Worm (Caenorhabditis elegans) whole organism, young adult: ENCODE measurements around the gene glb-34.

Experiments used
- D2030.7 ChIP-seq: fragments of 200-800 bp; sonication (Bioruptor generic); IDR thresholded peaks from 2 replicates; pipeline ENCODE4 v1.3.6; 2022; ENCODE audit warnings: missing genetic modification reagents, missing genetic modification characterization, missing compliant biosample characterization
- F37B4.10 ChIP-seq: fragments of 200-800 bp; sonication (Bioruptor generic); IDR thresholded peaks from 2 replicates; pipeline ENCODE4 v1.3.6; 2022; ENCODE audit warnings: missing genetic modification characterization, missing compliant biosample characterization
- F39B2.1 ChIP-seq: fragments of 200-800 bp; sonication (Bioruptor generic); IDR thresholded peaks from 2 replicates; pipeline ENCODE4 v1.3.6; 2022; ENCODE audit warnings: missing genetic modification reagents, missing genetic modification characterization, missing compliant biosample characterization
- F49E8.2 ChIP-seq: sonication (generic microtip); optimal IDR thresholded peaks from 3 replicates; lab custom pipeline; 2017; ENCODE audit warnings: missing genetic modification characterization, mild to moderate bottlenecking, missing compliant biosample characterization, antibody characterized with exemption, moderate library complexity; ENCODE audit not compliant: insufficient read depth
- F57C9.4 ChIP-seq: sonication (generic microtip); optimal IDR thresholded peaks from 2 replicates; lab custom pipeline; 2017; ENCODE audit warnings: mild to moderate bottlenecking, missing genetic modification characterization, missing compliant biosample characterization
- K11D2.4 ChIP-seq: fragments of 200-800 bp; sonication (Bioruptor generic); IDR thresholded peaks from 2 replicates; pipeline ENCODE4 v1.3.6; 2022; ENCODE audit warnings: missing genetic modification reagents, missing genetic modification characterization, missing compliant biosample characterization
- Y95B8A.8 ChIP-seq: fragments of 200-800 bp; sonication (Bioruptor generic); IDR thresholded peaks from 2 replicates; pipeline ENCODE4 v1.3.6; 2022; ENCODE audit warnings: missing genetic modification reagents, missing genetic modification characterization, missing compliant biosample characterization
- ceh-40 ChIP-seq: fragments of 200-800 bp; sonication (Bioruptor generic); IDR thresholded peaks from 2 replicates; pipeline ENCODE4 v1.3.6; 2022; ENCODE audit warnings: missing genetic modification characterization, missing compliant biosample characterization
- dpff-1 ChIP-seq: sonication (generic microtip); optimal IDR thresholded peaks from 2 replicates; lab custom pipeline; 2017; ENCODE audit warnings: mild to moderate bottlenecking, missing genetic modification characterization, missing compliant biosample characterization
- egl-44 ChIP-seq: fragments of 200-800 bp; sonication (Bioruptor generic); IDR thresholded peaks from 2 replicates; pipeline ENCODE4 v1.3.6; 2022; ENCODE audit warnings: missing genetic modification reagents, missing genetic modification characterization, missing compliant biosample characterization
- ekl-4 ChIP-seq: fragments of 200-800 bp; sonication (Bioruptor generic); IDR thresholded peaks from 2 replicates; pipeline ENCODE4 v1.3.6; 2022; ENCODE audit warnings: missing genetic modification reagents, missing genetic modification characterization, missing compliant biosample characterization
- hlh-26 ChIP-seq: fragments of 200-800 bp; sonication (Bioruptor generic); conservative IDR thresholded peaks from 2 replicates; pipeline ENCODE4 v1.3.6; 2022; ENCODE audit warnings: missing genetic modification reagents, missing genetic modification characterization, missing compliant biosample characterization
- hmg-20 ChIP-seq: fragments of 200-800 bp; sonication (Bioruptor generic); IDR thresholded peaks from 2 replicates; pipeline ENCODE4 v1.3.6; 2022; ENCODE audit warnings: missing genetic modification reagents, missing genetic modification characterization, missing compliant biosample characterization
- hsf-1 ChIP-seq: fragments of 200-800 bp; sonication (Bioruptor generic); IDR thresholded peaks from 2 replicates; pipeline ENCODE4 v1.3.6; 2022; ENCODE audit warnings: missing genetic modification reagents, missing genetic modification characterization, missing compliant biosample characterization
- let-607 ChIP-seq, 2 experiments: fragments of 200-800 bp in 1 of 2; sonication (Bioruptor generic) in 1 of 2; sonication (generic microtip) in 1 of 2; optimal IDR thresholded peaks; 2 replicates each; lab custom pipeline; 2016 to 2018; ENCODE audit warnings: mild to moderate bottlenecking in 2 of 2, missing compliant biosample characterization in 2 of 2, missing genetic modification characterization in 2 of 2, moderate library complexity in 2 of 2, missing genotype in 1 of 2
- lir-1 ChIP-seq: fragments of 200-800 bp; sonication (Bioruptor generic); conservative IDR thresholded peaks from 2 replicates; pipeline ENCODE4 v1.3.6; 2022; ENCODE audit warnings: missing genetic modification reagents, missing genetic modification characterization, missing compliant biosample characterization
- madf-3 ChIP-seq: fragments of 200-800 bp; sonication (Bioruptor generic); IDR thresholded peaks from 2 replicates; pipeline ENCODE4 v1.3.6; 2022; ENCODE audit warnings: missing genetic modification reagents, missing genetic modification characterization, missing compliant biosample characterization
- mxl-1 ChIP-seq: sonication (generic microtip); optimal IDR thresholded peaks from 2 replicates; lab custom pipeline; 2016; ENCODE audit warnings: missing genetic modification characterization, missing compliant biosample characterization
- nfyb-1 ChIP-seq: fragments of 200-800 bp; sonication (Bioruptor generic); IDR thresholded peaks from 2 replicates; pipeline ENCODE4 v1.3.6; 2022; ENCODE audit warnings: missing genetic modification reagents, missing genetic modification characterization, missing compliant biosample characterization
- rpc-1 ChIP-seq, 2 experiments: fragments of 150-350 bp in 1 of 2; sonication (generic microtip) in 1 of 2; optimal IDR thresholded peaks; 2 replicates each; lab custom pipeline; 2014 to 2018; ENCODE audit warnings: missing biosample characterization in 1 of 2, missing genetic modification characterization in 1 of 2, missing genetic modification reagents in 1 of 2, missing genotype in 1 of 2
- sdz-38 ChIP-seq: sonication (generic microtip); optimal IDR thresholded peaks from 2 replicates; lab custom pipeline; 2016; ENCODE audit warnings: missing genotype, missing genetic modification characterization, missing compliant biosample characterization
- sea-2 ChIP-seq: fragments of 200-800 bp; sonication (Bioruptor generic); IDR thresholded peaks from 2 replicates; pipeline ENCODE4 v1.3.6; 2022; ENCODE audit warnings: missing genetic modification characterization, missing compliant biosample characterization
- snpc-4 ChIP-seq, 5 experiments: fragments of 150-350 bp in 1 of 5; sonication (generic microtip) in 4 of 5; optimal IDR thresholded peaks; 2 replicates each; lab custom pipeline; 2014 to 2018; ENCODE audit warnings: missing genetic modification characterization in 5 of 5, missing biosample characterization in 3 of 5, antibody characterized with exemption in 2 of 5, mild to moderate bottlenecking in 2 of 5, missing compliant biosample characterization in 2 of 5, missing genotype in 2 of 5, moderate library complexity in 2 of 5, missing genetic modification reagents in 1 of 5
- tbx-9 ChIP-seq: sonication (generic microtip); optimal IDR thresholded peaks from 2 replicates; lab custom pipeline; 2016; ENCODE audit warnings: borderline replicate concordance, missing genetic modification characterization, inconsistent platforms, missing compliant biosample characterization
- unc-130 ChIP-seq: sonication (generic microtip); optimal IDR thresholded peaks from 2 replicates; lab custom pipeline; 2016; ENCODE audit warnings: missing genetic modification reagents, missing genetic modification characterization, missing compliant biosample characterization
- unc-62 ChIP-seq: fragments of 150-350 bp; optimal IDR thresholded peaks from 2 replicates; lab custom pipeline; 2014; ENCODE audit warnings: missing biosample characterization, missing genetic modification reagents, missing genetic modification characterization
- zfh-2 ChIP-seq: fragments of 200-800 bp; sonication (Bioruptor generic); conservative IDR thresholded peaks from 2 replicates; pipeline ENCODE4 v1.3.6; 2022; ENCODE audit warnings: missing genetic modification reagents, missing genetic modification characterization, missing compliant biosample characterization
- ztf-22 ChIP-seq: fragments of 200-800 bp; sonication (Bioruptor generic); optimal IDR thresholded peaks from 2 replicates; lab custom pipeline; 2018; ENCODE audit warnings: mild to moderate bottlenecking, missing genetic modification characterization, moderate library complexity, missing compliant biosample characterization
- ztf-28 ChIP-seq: fragments of 200-800 bp; sonication (Bioruptor generic); IDR thresholded peaks from 2 replicates; pipeline ENCODE4 v1.3.6; 2022; ENCODE audit warnings: missing genetic modification reagents, missing genetic modification characterization, missing compliant biosample characterization
- ztf-3 ChIP-seq: fragments of 200-800 bp; sonication (Bioruptor generic); optimal IDR thresholded peaks from 2 replicates; lab custom pipeline; 2018; ENCODE audit warnings: mild to moderate bottlenecking, missing genetic modification characterization, missing compliant biosample characterization

Gene glb-34

ce11 chrIV:14574282-14574869, 1.9 kb upstream of the glb-34 start, which contains the start of the genes Y57G11B.3 and Y57G11B.5 (continued):
- TF ChIP-seq ekl-4 (GFP tag; lab: Robert Waterston, UW), result no peak
- no peak for TF ChIP-seq hmg-20 (GFP tag; lab: Robert Waterston, UW)
- TF ChIP-seq, all 124 proteins: peak for 0

- no peak for TF ChIP-seq ztf-3 (GFP tag; lab: Kevin White, UChicago)
- no peak for TF ChIP-seq rpc-1 (optimal IDR thresholded peaks at IDR 0.05; lab: Kevin White, UChicago)
- no peak for TF ChIP-seq rpc-1 (tag; optimal IDR thresholded peaks at IDR 0.05; lab: Kevin White, UChicago)
- TF ChIP-seq ekl-4 (GFP tag; lab: Robert Waterston, UW), result no peak
- no peak for TF ChIP-seq hsf-1 (GFP tag; lab: Robert Waterston, UW)
- no peak for TF ChIP-seq hlh-26 (GFP tag; lab: Robert Waterston, UW)
- TF ChIP-seq dpff-1, result no peak
- no peak for TF ChIP-seq ztf-22 (GFP tag; lab: Kevin White, UChicago)
- no peak for TF ChIP-seq tbx-9 (tag; lab: Kevin White, UChicago)
- no peak for TF ChIP-seq zfh-2 (GFP tag; lab: Robert Waterston, UW)
Measured at ce11 chrIV:14573068-14573467, 561 bp upstream of the glb-34 start.

ce11 chrIV:14571626-14572025, 881 bp downstream of the glb-34 start:
- no peak for TF ChIP-seq lir-1 (GFP tag; lab: Robert Waterston, UW)
- TF ChIP-seq F49E8.2 (tag; lab: Kevin White, UChicago), result no peak
- no peak for TF ChIP-seq D2030.7
- TF ChIP-seq F37B4.10 (GFP tag; lab: Robert Waterston, UW), result 0 out of 2 replicates have a peak, but pooled peaks have one; percentile 81
- TF ChIP-seq F57C9.4 (tag; lab: Kevin White, UChicago), result no peak
- TF ChIP-seq ztf-3 (GFP tag; lab: Kevin White, UChicago), result no peak
- TF ChIP-seq madf-3 (GFP tag; lab: Robert Waterston, UW), result no peak
- TF ChIP-seq F39B2.1 (GFP tag; lab: Robert Waterston, UW), result no peak

- TF ChIP-seq sea-2 (no peak), ceh-40 (GFP tag; lab: Robert Waterston, UW) (no peak), snpc-4 (GFP tag; optimal IDR thresholded peaks at IDR 0.05; lab: Kevin White, UChicago) (no peak), snpc-4 (tag; optimal IDR thresholded peaks at IDR 0.05; lab: Kevin White, UChicago) (no peak), unc-62 (GFP tag; lab: Kevin White, UChicago) (no peak), Y95B8A.8 (no peak), unc-130 (no peak), D2030.7 (no peak), sdz-38 (no peak), ztf-28 (GFP tag; lab: Robert Waterston, UW) (no peak), nfyb-1 (GFP tag; lab: Robert Waterston, UW) (no peak), let-607 (tag; optimal IDR thresholded peaks at IDR 0.05; lab: Kevin White, UChicago) (no peak), K11D2.4 (GFP tag; lab: Robert Waterston, UW) (no peak), mxl-1 (tag; lab: Kevin White, UChicago) (no peak), egl-44 (no peak)
Measured at ce11 chrIV:14565062-14565461, 7.4 kb downstream of the glb-34 start, which contains the start of gene Y57G11B.2. Gene Y57G11B.2 (plus strand): TSS chrIV:14565362.
